Worm (Caenorhabditis elegans): Measurements from ENCODE around the gene mel-11.

The mel-11 gene

DNA sequence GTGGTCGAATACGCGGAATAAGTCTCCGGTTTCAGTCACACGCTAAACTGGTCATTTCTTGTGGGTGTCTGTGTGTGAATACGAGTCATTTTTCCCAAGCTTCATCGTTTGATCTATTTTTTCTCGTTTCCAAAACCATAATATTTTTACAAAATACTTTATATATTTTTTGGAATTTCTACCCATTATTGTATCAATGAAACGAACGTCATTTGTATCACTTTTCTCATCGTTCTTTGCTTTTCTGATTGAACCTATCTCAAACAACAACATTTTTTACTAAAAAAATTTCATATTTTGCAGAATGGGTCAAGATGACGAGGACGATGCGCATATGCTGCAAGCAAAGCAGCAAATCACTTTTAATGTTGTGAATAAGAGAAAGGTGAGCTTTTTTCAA lies at the start of gene mel-11:
TSS of gene mel-11 (plus strand) at position 301 of the 400 bp plus-strand sequence.
- TF ChIP-seq F13H6.1 (tag; optimal IDR thresholded peaks at IDR 0.05) = no peak
- TF ChIP-seq mdl-1 (tag; optimal IDR thresholded peaks at IDR 0.05) = no peak
- no peak for TF ChIP-seq ztf-11 (tag; optimal IDR thresholded peaks at IDR 0.05)
- TF ChIP-seq nhr-237 (tag; optimal IDR thresholded peaks at IDR 0.05) = no peak
- no peak for TF ChIP-seq mab-5 (tag; optimal IDR thresholded peaks at IDR 0.05)
- no peak for TF ChIP-seq C34F6.9 (tag; optimal IDR thresholded peaks at IDR 0.05)
- TF ChIP-seq unc-39 (tag; optimal IDR thresholded peaks at IDR 0.05) = no peak
- TF ChIP-seq nhr-21 (tag; optimal IDR thresholded peaks at IDR 0.05) = no peak
- TF ChIP-seq dmd-4 (tag; optimal IDR thresholded peaks at IDR 0.05) = no peak
- TF ChIP-seq sma-3 (GFP tag; optimal IDR thresholded peaks at IDR 0.05) = no peak
- no peak for TF ChIP-seq egl-27 (tag; optimal IDR thresholded peaks at IDR 0.05)
- TF ChIP-seq zag-1 (tag; optimal IDR thresholded peaks at IDR 0.05) = no peak
- no peak for TF ChIP-seq nhr-129 (tag; optimal IDR thresholded peaks at IDR 0.05)
- no peak for TF ChIP-seq snpc-4 (tag; optimal IDR thresholded peaks at IDR 0.05)
- no peak for TF ChIP-seq unc-62 (GFP tag; optimal IDR thresholded peaks at IDR 0.05)
- no peak for TF ChIP-seq nhr-12 (tag; optimal IDR thresholded peaks at IDR 0.05)
- TF ChIP-seq aly-2 (tag; optimal IDR thresholded peaks at IDR 0.05) = no peak
- no peak for TF ChIP-seq nhr-11 (tag; optimal IDR thresholded peaks at IDR 0.05)

DNA sequence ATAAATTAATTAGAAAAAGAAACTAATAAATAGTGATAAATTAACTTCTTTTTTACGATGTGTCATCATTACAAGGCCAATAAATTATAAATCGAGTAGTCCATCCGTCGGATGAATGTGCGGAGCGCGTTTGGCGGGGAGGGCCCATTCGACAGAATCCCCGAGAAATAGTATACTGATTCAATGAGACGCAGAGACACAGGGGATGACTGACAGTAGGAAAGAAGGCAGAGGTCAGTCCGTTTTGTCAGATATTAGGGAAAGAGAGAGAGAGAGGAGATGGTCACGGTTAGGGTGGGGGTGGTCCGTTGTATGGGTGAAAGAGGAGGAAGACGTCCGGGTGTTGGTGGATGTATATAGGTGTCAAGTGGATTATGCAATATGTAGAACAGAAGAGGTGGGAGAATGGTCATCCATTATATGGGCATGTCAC lies 49.7 kb upstream of the mel-11 start:
- TF ChIP-seq dmd-4 (tag; optimal IDR thresholded peaks at IDR 0.05) = no peak
- no peak for TF ChIP-seq unc-39 (tag; optimal IDR thresholded peaks at IDR 0.05)
- no peak for TF ChIP-seq ztf-1 (GFP tag; conservative IDR thresholded peaks at IDR 0.05)
- no peak for TF ChIP-seq gmeb-1 (tag; optimal IDR thresholded peaks at IDR 0.05)
- peak; percentile 87 for TF ChIP-seq mab-5 (tag; optimal IDR thresholded peaks at IDR 0.05)

DNA sequence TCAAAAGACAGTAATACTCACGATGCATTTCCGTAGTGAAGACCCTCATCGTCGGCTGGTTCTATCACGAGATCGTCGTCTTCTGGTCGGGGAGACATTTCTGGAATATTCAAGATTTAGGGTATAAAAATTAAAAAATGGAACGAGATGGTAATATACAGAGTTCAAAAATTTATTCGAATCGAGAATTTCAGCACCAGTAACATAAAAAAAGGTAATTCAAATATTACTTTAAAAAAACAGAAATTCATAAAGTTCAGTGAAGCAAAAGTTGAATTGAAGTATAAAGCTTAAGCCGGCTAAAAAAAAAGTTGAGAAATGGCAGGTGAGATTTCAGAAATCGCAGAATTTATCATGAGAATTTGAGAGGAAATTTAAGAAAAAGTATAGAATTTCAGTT lies 48.1 kb upstream of the mel-11 start, which contains the start of gene cam-1:
TSS of gene cam-1 (minus strand) at position 101 of the 400 bp plus-strand sequence.
- no peak for TF ChIP-seq C34F6.9 (tag; optimal IDR thresholded peaks at IDR 0.05)
- TF ChIP-seq nhr-23 (tag; optimal IDR thresholded peaks at IDR 0.05) = no peak
- no peak for TF ChIP-seq sma-3 (GFP tag; optimal IDR thresholded peaks at IDR 0.05)
- TF ChIP-seq nhr-11 (tag; optimal IDR thresholded peaks at IDR 0.05) = no peak
- TF ChIP-seq sem-4 (tag; optimal IDR thresholded peaks at IDR 0.05) = no peak
- TF ChIP-seq mab-5 (tag; optimal IDR thresholded peaks at IDR 0.05) = no peak
- TF ChIP-seq gmeb-1 (tag; optimal IDR thresholded peaks at IDR 0.05) = no peak
- TF ChIP-seq mbf-1 (tag; optimal IDR thresholded peaks at IDR 0.05) = no peak
- TF ChIP-seq ama-1 (optimal IDR thresholded peaks at IDR 0.05) = no peak
- no peak for TF ChIP-seq lin-39 (tag; optimal IDR thresholded peaks at IDR 0.05)
- no peak for TF ChIP-seq unc-62 (GFP tag; optimal IDR thresholded peaks at IDR 0.05)

DNA sequence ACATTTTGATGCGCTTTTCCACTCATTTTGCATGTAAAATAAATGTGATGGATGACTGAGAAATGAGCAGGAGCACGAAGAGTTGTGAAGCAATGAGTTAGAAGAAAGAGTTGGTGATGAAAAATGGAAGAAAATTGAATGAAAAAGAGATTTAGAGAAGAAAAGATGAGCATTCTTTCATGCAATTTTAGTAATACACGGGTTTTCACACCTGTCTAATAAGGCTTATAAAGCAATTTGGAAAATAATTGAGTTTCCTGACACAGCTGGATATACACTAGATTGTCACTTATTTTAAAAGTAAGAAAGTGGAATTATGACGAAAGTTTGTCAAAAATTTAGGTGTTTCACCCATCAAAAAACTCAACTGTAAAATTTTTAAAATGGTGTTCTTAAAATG lies 47.5 kb upstream of the mel-11 start:
- TF ChIP-seq sma-3 (GFP tag; optimal IDR thresholded peaks at IDR 0.05) = no peak
- peak; percentile 31 for TF ChIP-seq unc-55 (GFP tag; optimal IDR thresholded peaks at IDR 0.05)
- TF ChIP-seq crh-2 (tag; optimal IDR thresholded peaks at IDR 0.05) = no peak
- no peak for TF ChIP-seq fos-1 (tag; optimal IDR thresholded peaks at IDR 0.05)
- no peak for TF ChIP-seq blmp-1 (tag; optimal IDR thresholded peaks at IDR 0.05; ENCODE audit: insufficient read depth)
- no peak for TF ChIP-seq gmeb-1 (tag; optimal IDR thresholded peaks at IDR 0.05)

DNA sequence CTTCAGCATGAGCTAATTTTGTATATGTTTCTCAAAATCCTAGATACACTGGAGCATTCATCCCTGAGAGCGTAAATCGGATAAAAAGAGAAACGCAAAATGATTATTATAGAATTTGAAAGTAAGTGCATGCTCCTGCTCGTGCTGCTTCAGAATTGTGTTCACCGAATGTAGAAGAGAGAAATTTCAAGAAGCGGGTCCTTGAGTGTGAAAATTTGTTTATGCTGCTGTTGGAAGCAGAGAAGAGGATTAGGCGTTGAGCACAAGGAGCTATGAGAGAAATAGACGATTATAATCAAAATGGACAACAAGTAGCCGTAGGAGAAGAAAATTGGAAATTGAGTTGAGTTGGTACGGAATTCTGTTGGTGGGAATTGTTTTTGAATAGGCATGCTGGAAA lies 46.6 kb upstream of the mel-11 start:
- TF ChIP-seq ceh-16 (tag; optimal IDR thresholded peaks at IDR 0.05) = no peak
- peak; percentile 22 for TF ChIP-seq unc-55 (GFP tag; optimal IDR thresholded peaks at IDR 0.05)

- no peak for TF ChIP-seq nhr-237 (tag; optimal IDR thresholded peaks at IDR 0.05)
- no peak for TF ChIP-seq fos-1 (tag; optimal IDR thresholded peaks at IDR 0.05)
- no peak for TF ChIP-seq R02D3.7 (tag; optimal IDR thresholded peaks at IDR 0.05)
- TF ChIP-seq C34F6.9 (tag; optimal IDR thresholded peaks at IDR 0.05) = no peak
- no peak for TF ChIP-seq dmd-4 (tag; optimal IDR thresholded peaks at IDR 0.05)
- TF ChIP-seq elt-3 (tag; optimal IDR thresholded peaks at IDR 0.05) = no peak
- no peak for TF ChIP-seq sem-4 (tag; optimal IDR thresholded peaks at IDR 0.05)
- no peak for TF ChIP-seq zag-1 (tag; optimal IDR thresholded peaks at IDR 0.05)
- TF ChIP-seq elt-1 (tag; optimal IDR thresholded peaks at IDR 0.05) = no peak
- no peak for TF ChIP-seq nhr-25 (tag; optimal IDR thresholded peaks at IDR 0.05)
These were observed 45.0 kb upstream of the mel-11 start for ce11 chrII:9313335-9313734.
